Fruit fly (Drosophila melanogaster) whole organism, embryonic: ENCODE measurements around the gene CG7497.

Source experiments
- Adf1 ChIP-seq: fragments of 200-800 bp; sonication (Bioruptor generic); IDR thresholded peaks from 2 replicates; pipeline ENCODE4 v1.3.6; 2022; ENCODE audit warnings: missing biosample characterization, missing genetic modification characterization
- Atf3 ChIP-seq: fragments of 200-800 bp; sonication (Bioruptor generic); optimal IDR thresholded peaks from 3 replicates; lab custom pipeline; 2016; ENCODE audit warnings: missing biosample characterization, missing genetic modification characterization
- CG10543 ChIP-seq: fragments of 200-800 bp; sonication (Bioruptor generic); optimal IDR thresholded peaks from 3 replicates; lab custom pipeline; 2017; ENCODE audit warnings: missing biosample characterization, mild to moderate bottlenecking, missing genetic modification characterization, moderate library complexity
- CG10565 ChIP-seq: fragments of 200-800 bp; sonication (Bioruptor generic); optimal IDR thresholded peaks from 3 replicates; lab custom pipeline; 2016; ENCODE audit warnings: missing biosample characterization, mild to moderate bottlenecking, missing genetic modification characterization
- CG10654 ChIP-seq: fragments of 200-800 bp; sonication (Bioruptor generic); optimal IDR thresholded peaks from 2 replicates; lab custom pipeline; 2016; ENCODE audit warnings: missing biosample characterization, missing genetic modification characterization
- CG12236 ChIP-seq: fragments of 200-800 bp; sonication (Bioruptor generic); optimal IDR thresholded peaks from 2 replicates; lab custom pipeline; 2016; ENCODE audit warnings: missing biosample characterization, missing genetic modification characterization
- CG13123 ChIP-seq: fragments of 200-800 bp; sonication (Bioruptor generic); optimal IDR thresholded peaks from 2 replicates; lab custom pipeline; 2016; ENCODE audit warnings: missing biosample characterization, missing genetic modification characterization
- CG13775 ChIP-seq: fragments of 200-800 bp; sonication (Bioruptor generic); optimal IDR thresholded peaks from 3 replicates; lab custom pipeline; 2017; ENCODE audit warnings: missing biosample characterization, mild to moderate bottlenecking, missing genetic modification characterization
- CG15479 ChIP-seq: fragments of 200-800 bp; sonication (Bioruptor generic); optimal IDR thresholded peaks from 3 replicates; lab custom pipeline; 2019; ENCODE audit warnings: missing biosample characterization, mild to moderate bottlenecking, missing genetic modification characterization, moderate library complexity
- CG17359 ChIP-seq: fragments of 200-800 bp; sonication (Bioruptor generic); optimal IDR thresholded peaks from 3 replicates; lab custom pipeline; 2018; ENCODE audit warnings: missing biosample characterization, mild to moderate bottlenecking, missing genetic modification characterization, moderate library complexity
- CG17829 ChIP-seq: fragments of 200-800 bp; optimal IDR thresholded peaks from 2 replicates; lab custom pipeline; 2019; ENCODE audit warnings: missing biosample characterization, mild to moderate bottlenecking, missing genetic modification characterization, moderate library complexity
- CG17912 ChIP-seq: fragments of 200-800 bp; sonication (Bioruptor generic); optimal IDR thresholded peaks from 2 replicates; lab custom pipeline; 2018; ENCODE audit warnings: missing biosample characterization, mild to moderate bottlenecking, missing genetic modification characterization
- CG1832 ChIP-seq: fragments of 200-800 bp; sonication (Bioruptor generic); optimal IDR thresholded peaks from 2 replicates; lab custom pipeline; 2017; ENCODE audit warnings: missing biosample characterization, mild to moderate bottlenecking, missing genetic modification characterization, inconsistent platforms
- CG31365 ChIP-seq: fragments of 200-800 bp; sonication (Bioruptor generic); optimal IDR thresholded peaks from 2 replicates; lab custom pipeline; 2018; ENCODE audit warnings: missing biosample characterization, mild to moderate bottlenecking, missing genetic modification characterization
- CG3995 ChIP-seq: fragments of 200-800 bp; sonication (Bioruptor generic); optimal IDR thresholded peaks from 3 replicates; lab custom pipeline; 2016; ENCODE audit warnings: missing biosample characterization, missing genetic modification characterization
- CG4328 ChIP-seq: fragments of 200-800 bp; sonication (Bioruptor generic); optimal IDR thresholded peaks from 3 replicates; lab custom pipeline; 2017; ENCODE audit warnings: missing biosample characterization, missing genetic modification reagents, missing genetic modification characterization
- CG6765 ChIP-seq: fragments of 200-800 bp; sonication (Bioruptor generic); optimal IDR thresholded peaks from 3 replicates; lab custom pipeline; 2017; ENCODE audit warnings: missing biosample characterization, mild to moderate bottlenecking, missing genetic modification characterization
- CG7556 ChIP-seq: fragments of 200-800 bp; sonication (Bioruptor generic); optimal IDR thresholded peaks from 2 replicates; lab custom pipeline; 2017; ENCODE audit warnings: missing biosample characterization, mild to moderate bottlenecking, missing genetic modification characterization
- CG8089 ChIP-seq: fragments of 200-800 bp; sonication (Bioruptor generic); optimal IDR thresholded peaks from 3 replicates; lab custom pipeline; 2016; ENCODE audit warnings: missing biosample characterization, missing genetic modification characterization
- Dbx ChIP-seq: fragments of 200-800 bp; sonication (Bioruptor generic); IDR thresholded peaks from 3 replicates; pipeline ENCODE4 v1.3.6; 2022; ENCODE audit warnings: missing biosample characterization, missing genetic modification characterization
- ERR ChIP-seq: fragments of 200-800 bp; sonication (Bioruptor generic); optimal IDR thresholded peaks from 2 replicates; lab custom pipeline; 2016; ENCODE audit warnings: missing biosample characterization, missing genetic modification characterization
- Ets65A ChIP-seq: fragments of 200-800 bp; sonication (Bioruptor generic); peaks from one replicate; lab custom pipeline; 2016; ENCODE audit warnings: missing biosample characterization, missing genetic modification characterization
- Hr51 ChIP-seq, 2 experiments: fragments of 200-800 bp; sonication (Bioruptor generic); optimal IDR thresholded peaks; 2 replicates in 1 of 2; 3 replicates in 1 of 2; lab custom pipeline; 2016 to 2018; ENCODE audit warnings: missing biosample characterization in 2 of 2, missing genetic modification characterization in 2 of 2, mild to moderate bottlenecking in 1 of 2, moderate library complexity in 1 of 2
- Neu2 ChIP-seq: fragments of 200-800 bp; sonication (Bioruptor generic); optimal IDR thresholded peaks from 3 replicates; lab custom pipeline; 2016; ENCODE audit warnings: missing biosample characterization, missing genetic modification characterization, borderline replicate concordance
- Optix ChIP-seq: fragments of 200-800 bp; sonication (Bioruptor generic); IDR thresholded peaks from 3 replicates; pipeline ENCODE4 v1.3.6; 2022; ENCODE audit warnings: missing biosample characterization, missing genetic modification characterization
- Sox102F ChIP-seq: fragments of 200-800 bp; sonication (Bioruptor generic); optimal IDR thresholded peaks from 2 replicates; lab custom pipeline; 2018; ENCODE audit warnings: missing biosample characterization, mild to moderate bottlenecking, missing genetic modification characterization, moderate library complexity
- Sry-δ ChIP-seq: fragments of 200-800 bp; sonication (Bioruptor generic); optimal IDR thresholded peaks from 2 replicates; lab custom pipeline; 2016; ENCODE audit warnings: missing biosample characterization, missing genetic modification characterization
- Taf1 ChIP-seq: fragments of 200-800 bp; sonication (Bioruptor generic); IDR thresholded peaks from 2 replicates; pipeline ENCODE4 v1.3.6; 2022; ENCODE audit warnings: missing biosample characterization, missing genetic modification characterization
- Xbp1 ChIP-seq: fragments of 200-800 bp; sonication (Bioruptor generic); optimal IDR thresholded peaks from 3 replicates; lab custom pipeline; 2016; ENCODE audit warnings: missing biosample characterization, mild to moderate bottlenecking, missing genetic modification characterization
- Xrp1 ChIP-seq: fragments of 200-800 bp; sonication (Bioruptor generic); IDR thresholded peaks from 2 replicates; pipeline ENCODE4 v1.3.6; 2022; ENCODE audit warnings: missing biosample characterization, missing genetic modification characterization
- ac ChIP-seq: fragments of 200-800 bp; sonication (Bioruptor generic); optimal IDR thresholded peaks from 3 replicates; lab custom pipeline; 2017; ENCODE audit warnings: missing biosample characterization, mild to moderate bottlenecking, missing genetic modification characterization
- cg ChIP-seq: fragments of 200-800 bp; sonication (Bioruptor generic); optimal IDR thresholded peaks from 3 replicates; lab custom pipeline; 2019; ENCODE audit warnings: missing biosample characterization, mild to moderate bottlenecking, missing genetic modification characterization, moderate library complexity
- chm ChIP-seq: fragments of 200-800 bp; sonication (Bioruptor generic); IDR thresholded peaks from 2 replicates; pipeline ENCODE4 v1.3.6; 2022; ENCODE audit warnings: missing biosample characterization, missing genetic modification characterization
- eyg ChIP-seq: fragments of 200-800 bp; sonication (Bioruptor generic); optimal IDR thresholded peaks from 3 replicates; lab custom pipeline; 2016; ENCODE audit warnings: missing biosample characterization, missing genetic modification characterization
- jumu ChIP-seq: fragments of 200-800 bp; sonication (Bioruptor generic); optimal IDR thresholded peaks from 3 replicates; lab custom pipeline; 2016; ENCODE audit warnings: missing biosample characterization, missing genetic modification characterization
- ken ChIP-seq: fragments of 200-800 bp; sonication (Bioruptor generic); IDR thresholded peaks from 3 replicates; pipeline ENCODE4 v1.3.6; 2022; ENCODE audit warnings: missing biosample characterization, missing genetic modification characterization
- lola ChIP-seq, 3 experiments: fragments of >200 bp in 2 of 3; fragments of 200-800 bp in 1 of 3; sonication (Bioruptor generic) in 1 of 3; optimal IDR thresholded peaks; 2 replicates each; lab custom pipeline; 2017 to 2019; ENCODE audit warnings: missing biosample characterization in 3 of 3, missing genetic modification characterization in 3 of 3, mild to moderate bottlenecking in 1 of 3, moderate library complexity in 1 of 3
- nau ChIP-seq: fragments of 200-800 bp; sonication (Bioruptor generic); optimal IDR thresholded peaks from 3 replicates; lab custom pipeline; 2017; ENCODE audit warnings: missing biosample characterization, mild to moderate bottlenecking, missing genetic modification characterization, missing genetic modification reagents
- nmo ChIP-seq: fragments of 200-800 bp; sonication (Bioruptor generic); optimal IDR thresholded peaks from 2 replicates; lab custom pipeline; 2018; ENCODE audit warnings: missing biosample characterization, mild to moderate bottlenecking, missing genetic modification characterization, moderate library complexity
- nom ChIP-seq: fragments of 200-800 bp; sonication (Bioruptor generic); optimal IDR thresholded peaks from 2 replicates; lab custom pipeline; 2017; ENCODE audit warnings: missing biosample characterization, missing genetic modification characterization, mild to moderate bottlenecking, moderate library complexity, missing genetic modification reagents
- psq ChIP-seq: fragments of 200-800 bp; sonication (Bioruptor generic); optimal IDR thresholded peaks from 2 replicates; lab custom pipeline; 2017; ENCODE audit warnings: missing biosample characterization, missing genetic modification characterization
- ro ChIP-seq: fragments of 200-800 bp; sonication (Bioruptor generic); IDR thresholded peaks from 2 replicates; pipeline ENCODE4 v1.3.6; 2022; ENCODE audit warnings: missing biosample characterization, missing genetic modification characterization
- salm ChIP-seq: fragments of 200-800 bp; sonication (Bioruptor generic); optimal IDR thresholded peaks from 2 replicates; lab custom pipeline; 2018; ENCODE audit warnings: missing biosample characterization, mild to moderate bottlenecking, missing genetic modification characterization
- sd ChIP-seq: fragments of 200-800 bp; sonication (Bioruptor generic); optimal IDR thresholded peaks from 3 replicates; lab custom pipeline; 2018; ENCODE audit warnings: missing biosample characterization, mild to moderate bottlenecking, missing genetic modification characterization, moderate library complexity
- sug ChIP-seq: fragments of 200-800 bp; optimal IDR thresholded peaks from 2 replicates; lab custom pipeline; 2019; ENCODE audit warnings: missing biosample characterization, mild to moderate bottlenecking, missing genetic modification characterization, moderate library complexity
- tx ChIP-seq: fragments of 200-800 bp; sonication (Bioruptor generic); optimal IDR thresholded peaks from 2 replicates; lab custom pipeline; 2016; ENCODE audit warnings: missing biosample characterization, missing genetic modification characterization
- vnd ChIP-seq: fragments of 200-800 bp; sonication (Bioruptor generic); IDR thresholded peaks from 3 replicates; pipeline ENCODE4 v1.3.6; 2022; ENCODE audit warnings: missing biosample characterization, missing genetic modification characterization; ENCODE audit not compliant: partially characterized antibody
- wor ChIP-seq: fragments of 200-800 bp; sonication (Bioruptor generic); IDR thresholded peaks from 2 replicates; pipeline ENCODE4 v1.3.6; 2022; ENCODE audit warnings: missing biosample characterization, missing genetic modification characterization

CG7497 gene

DNA sequence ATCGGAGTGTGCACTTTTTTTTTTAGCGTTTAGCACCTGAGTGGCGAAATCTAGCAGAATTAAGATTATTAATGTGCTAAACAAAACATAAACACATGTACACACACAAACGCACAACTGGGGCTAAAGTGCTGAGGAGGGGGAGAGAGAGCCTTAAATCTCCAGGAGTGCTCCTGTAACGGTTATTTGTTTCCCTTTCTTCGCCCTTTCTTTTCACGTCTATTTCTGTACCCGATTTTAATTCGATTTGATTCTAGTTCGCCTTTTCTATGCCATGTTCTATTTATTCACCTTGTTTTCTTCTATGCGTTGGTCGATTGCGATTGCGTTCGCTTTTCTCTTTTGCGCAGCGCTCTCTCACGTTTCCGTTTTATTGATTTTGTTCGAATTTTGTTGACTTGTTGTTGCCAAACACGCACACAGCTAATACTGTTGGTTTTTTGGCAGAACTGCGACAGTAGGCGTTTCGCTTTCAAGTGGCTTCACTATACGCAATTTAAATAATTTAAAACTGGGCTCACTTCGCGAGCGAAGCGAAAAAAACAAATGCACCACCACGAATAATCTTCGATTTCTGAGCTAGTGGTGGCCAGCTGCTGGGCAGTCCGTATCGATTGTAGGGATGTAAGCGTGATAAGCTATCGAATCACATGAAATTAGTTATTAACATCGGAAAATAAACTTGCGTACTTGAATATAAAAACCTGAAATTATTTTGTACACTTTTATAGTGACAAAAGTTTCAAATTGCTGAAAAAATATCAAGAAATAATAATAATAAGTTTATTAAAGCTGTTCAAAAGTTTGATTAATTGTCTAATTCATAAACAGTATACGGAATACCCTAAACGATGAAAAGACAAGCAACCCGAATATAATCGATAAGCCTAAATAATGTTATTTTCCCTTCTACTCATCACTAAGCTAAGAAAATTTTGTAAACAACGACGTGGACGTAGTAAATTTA, 20.7 kb downstream of the CG7497 start, which contains the start of the genes Krn, Ndfip and CG7484 (continued):
- TF ChIP-seq Taf1 (GFP tag; lab: Robert Waterston, UW) (peak; percentile 80), Adf1 (GFP tag; lab: Robert Waterston, UW) (peak; percentile 47; the same call in 1 of the 2 replicates), psq (GFP tag; lab: Kevin White, UChicago) (peak; percentile 73), sug (tag; lab: Kevin White, UChicago) (peak; percentile 94), Dbx (GFP tag; lab: Robert Waterston, UW) (peak; percentile 94), cg (GFP tag; lab: Kevin White, UChicago) (peak; percentile 63), wor (GFP tag; lab: Robert Waterston, UW) (peak; percentile 62), CG13123 (GFP tag; lab: Kevin White, UChicago) (peak; percentile 71), lola (GFP tag; optimal IDR thresholded peaks at IDR 0.05; lab: Kevin White, UChicago) (peak in 1 of 3 experiments; percentile 89), nmo (GFP tag; lab: Kevin White, UChicago) (peak; percentile 95), eyg (peak; percentile 29), ERR (peak; percentile 63), CG17359 (tag; lab: Kevin White, UChicago) (peak; percentile 87), Sox102F (GFP tag; lab: Kevin White, UChicago) (peak; percentile 88), ken (peak; percentile 79), ro (GFP tag; lab: Robert Waterston, UW) (no peak), Sry-δ (GFP tag; lab: Kevin White, UChicago) (peak; percentile 98), CG12236 (peak; percentile 46), CG31365 (tag; lab: Kevin White, UChicago) (peak; percentile 30), CG3995 (GFP tag; lab: Kevin White, UChicago) (peak; percentile 92), tx (GFP tag; lab: Kevin White, UChicago) (peak; percentile 72), Hr51 (GFP tag; optimal IDR thresholded peaks at IDR 0.05; lab: Kevin White, UChicago) (peak; percentile 87 to 91), Atf3 (peak; percentile 75), jumu (GFP tag; lab: Kevin White, UChicago) (peak; percentile 75), CG17829 (tag; lab: Kevin White, UChicago) (peak; percentile 92), CG17912 (GFP tag; lab: Kevin White, UChicago) (peak; percentile 49), vnd (GFP tag; lab: Robert Waterston, UW) (peak; percentile 97), nau (peak; percentile 11), chm (peak; percentile 48; the same call in 1 of the 2 replicates), Optix (GFP tag; lab: Robert Waterston, UW) (0 out of 3 replicates have a peak, but pooled peaks have one; percentile 38), CG1832 (GFP tag; lab: Kevin White, UChicago) (no peak), CG8089 (GFP tag; lab: Kevin White, UChicago) (peak; percentile 52), ac (GFP tag; lab: Kevin White, UChicago) (peak; percentile 1), CG10654 (GFP tag; lab: Kevin White, UChicago) (peak; percentile 81), CG15479 (GFP tag; lab: Kevin White, UChicago) (peak; percentile 82), Neu2 (GFP tag; lab: Kevin White, UChicago) (no peak), CG10543 (GFP tag; lab: Kevin White, UChicago) (peak; percentile 92), CG10565 (no peak), CG13775 (GFP tag; lab: Kevin White, UChicago) (peak; percentile 92), CG4328 (GFP tag; lab: Kevin White, UChicago) (peak; percentile 87), Ets65A (GFP tag; lab: Kevin White, UChicago) (peak; percentile 98), nom (GFP tag; lab: Kevin White, UChicago) (peak; percentile 59), CG6765 (GFP tag; lab: Kevin White, UChicago) (no peak), sd (peak; percentile 75), salm (tag; lab: Kevin White, UChicago) (peak; percentile 74), Xrp1 (GFP tag; lab: Robert Waterston, UW) (peak; percentile 83), CG7556 (GFP tag; lab: Kevin White, UChicago) (peak; percentile 83), Xbp1 (GFP tag; lab: Kevin White, UChicago) (peak; percentile 92)
